Fruit fly (Drosophila melanogaster): ENCODE data around the gene CG10514.

CG10514 gene

DNA sequence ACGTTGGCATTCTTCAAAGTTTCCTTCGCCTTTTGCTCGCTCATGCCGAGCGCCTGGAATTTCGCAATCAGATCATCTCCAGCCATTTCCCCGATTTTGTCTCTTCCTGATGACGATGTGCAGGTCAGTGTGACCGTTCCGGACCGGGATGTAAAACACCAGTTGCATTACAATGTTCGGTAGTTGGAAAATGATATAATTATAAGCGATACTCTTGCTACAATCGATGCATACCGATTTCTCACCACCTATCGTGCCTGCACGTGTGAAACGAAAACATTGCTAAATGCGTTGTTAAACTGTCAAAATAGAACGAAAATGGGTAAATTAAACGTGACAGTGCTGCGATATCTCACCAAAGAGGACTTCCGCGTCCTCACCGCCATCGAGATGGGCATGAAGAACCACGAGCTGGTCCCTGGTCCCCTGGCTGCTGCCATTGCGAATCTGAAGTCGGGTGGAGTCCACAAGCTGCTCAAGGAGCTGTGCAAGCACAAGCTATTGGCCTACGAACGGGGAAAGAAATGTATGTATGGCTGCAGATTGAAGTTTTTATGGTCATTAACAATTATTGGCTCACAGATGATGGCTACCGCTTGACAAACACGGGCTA is 14.0 kb downstream of the CG10514 start, which contains the start of the genes GlnRS and RIOK2 (continued):
- TF ChIP-seq Trl (optimal IDR thresholded peaks at IDR 0.05): no peak
- no peak for TF ChIP-seq Trl (GFP tag; optimal IDR thresholded peaks at IDR 0.05)
- TF ChIP-seq zfh2 (GFP tag; optimal IDR thresholded peaks at IDR 0.05): peak; percentile 27
- no peak for TF ChIP-seq gsb (GFP tag; IDR thresholded peaks at IDR 0.05)
- TF ChIP-seq Fer2 (tag; optimal IDR thresholded peaks at IDR 0.05): no peak
- TF ChIP-seq sob (GFP tag; IDR thresholded peaks at IDR 0.05): 0 out of 2 replicates have a peak, but pooled peaks have one; percentile 49
- peak in 1 of 2 experiments; percentile 18 for TF ChIP-seq dpn (GFP tag; optimal IDR thresholded peaks at IDR 0.05)
- TF ChIP-seq CG17829 (tag; optimal IDR thresholded peaks at IDR 0.05): peak; percentile 59
- peak; percentile 6 for TF ChIP-seq CG30403 (GFP tag; optimal IDR thresholded peaks at IDR 0.05)
- TF ChIP-seq CG10147 (GFP tag; optimal IDR thresholded peaks at IDR 0.05): no peak
- TF ChIP-seq CG12299 (tag; optimal IDR thresholded peaks at IDR 0.05): peak; percentile 14
- peak; percentile 45; the same call in 1 of the 2 replicates for TF ChIP-seq CG3847 (GFP tag; IDR thresholded peaks at IDR 0.05)
- peak; percentile 94 for TF ChIP-seq CG4617 (GFP tag; optimal IDR thresholded peaks at IDR 0.05; ENCODE audit: borderline replicate concordance)
- TF ChIP-seq org-1 (GFP tag; optimal IDR thresholded peaks at IDR 0.05): no peak
- TF ChIP-seq Dp (GFP tag; optimal IDR thresholded peaks at IDR 0.05): peak; percentile 32
- peak; percentile 95 for TF ChIP-seq Dll (GFP tag; IDR thresholded peaks at IDR 0.05; ENCODE audit: partially characterized antibody)
- no peak for TF ChIP-seq CG11695 (GFP tag; IDR thresholded peaks at IDR 0.05)
- peak; percentile 20 for TF ChIP-seq Xbp1 (GFP tag; optimal IDR thresholded peaks at IDR 0.05)
- no peak for TF ChIP-seq Asciz (GFP tag; optimal IDR thresholded peaks at IDR 0.05)
- peak; percentile 98 for TF ChIP-seq pzg (GFP tag; optimal IDR thresholded peaks at IDR 0.05)
- TF ChIP-seq sna (GFP tag; IDR thresholded peaks at IDR 0.05; ENCODE audit: partially characterized antibody): peak; percentile 93
- TF ChIP-seq CG16813 (GFP tag; IDR thresholded peaks at IDR 0.05; ENCODE audit: partially characterized antibody): peak; percentile 94
- no peak for TF ChIP-seq trh (GFP tag; optimal IDR thresholded peaks at IDR 0.05)
- TF ChIP-seq CG18476 (GFP tag; optimal IDR thresholded peaks at IDR 0.05): no peak
- TF ChIP-seq tna (GFP tag; IDR thresholded peaks at IDR 0.05; ENCODE audit: partially characterized antibody): peak; percentile 92
- TF ChIP-seq gem (tag; optimal IDR thresholded peaks at IDR 0.05): no peak
- peak; percentile 53 for TF ChIP-seq B-H2 (GFP tag; optimal IDR thresholded peaks at IDR 0.05)
- TF ChIP-seq Poxn (GFP tag; IDR thresholded peaks at IDR 0.05): no peak
- TF ChIP-seq CG9932 (GFP tag; IDR thresholded peaks at IDR 0.05): peak; percentile 49; the same call in 1 of the 2 replicates
- TF ChIP-seq Med (GFP tag): peak; percentile 78
- peak; percentile 85; the same call in 2 of the 3 replicates for TF ChIP-seq CG34422 (GFP tag; IDR thresholded peaks at IDR 0.05)
- peak; percentile 50 for TF ChIP-seq HmgD (GFP tag; optimal IDR thresholded peaks at IDR 0.05)
- 0 out of 2 replicates have a peak, but pooled peaks have one; percentile 13 for TF ChIP-seq cas (GFP tag; IDR thresholded peaks at IDR 0.05)
- peak; percentile 81 for TF ChIP-seq trem (tag; optimal IDR thresholded peaks at IDR 0.05)
- no peak for TF ChIP-seq CG6654 (GFP tag; optimal IDR thresholded peaks at IDR 0.05)
- peak; percentile 99 for TF ChIP-seq CG13287 (GFP tag; IDR thresholded peaks at IDR 0.05; ENCODE audit: partially characterized antibody)
- TF ChIP-seq CG34224 (GFP tag; IDR thresholded peaks at IDR 0.05; ENCODE audit: partially characterized antibody): peak; percentile 97
- TF ChIP-seq Pdp1 (GFP tag; optimal IDR thresholded peaks at IDR 0.05): no peak
- TF ChIP-seq CG10366 (GFP tag; IDR thresholded peaks at IDR 0.05): no peak
- TF ChIP-seq Dref (GFP tag; IDR thresholded peaks at IDR 0.05): peak; percentile 88
- TF ChIP-seq Rx (GFP tag; IDR thresholded peaks at IDR 0.05): no peak
- peak; percentile 16 for TF ChIP-seq CG9609 (GFP tag; optimal IDR thresholded peaks at IDR 0.05)
- TF ChIP-seq Xrp1 (GFP tag; IDR thresholded peaks at IDR 0.05): 0 out of 2 replicates have a peak, but pooled peaks have one; percentile 15
- TF ChIP-seq Rfx (GFP tag; IDR thresholded peaks at IDR 0.05): peak; percentile 52
- peak; percentile 95 for TF ChIP-seq knrl (GFP tag; IDR thresholded peaks at IDR 0.05; ENCODE audit: partially characterized antibody)
- TF ChIP-seq CG12769 (tag; optimal IDR thresholded peaks at IDR 0.05): no peak
- TF ChIP-seq Spps (tag; optimal IDR thresholded peaks at IDR 0.05): no peak
- TF ChIP-seq CG6791 (GFP tag; IDR thresholded peaks at IDR 0.05; ENCODE audit: partially characterized antibody): peak; percentile 97
- peak; percentile 95 for TF ChIP-seq stwl (tag; optimal IDR thresholded peaks at IDR 0.05)
